Worm (Caenorhabditis elegans): Measurements from ENCODE around the gene clh-5.
A peak's percentile ranks its signal among the peaks of the same experiment; 100 is the strongest.

Gene clh-5

DNA sequence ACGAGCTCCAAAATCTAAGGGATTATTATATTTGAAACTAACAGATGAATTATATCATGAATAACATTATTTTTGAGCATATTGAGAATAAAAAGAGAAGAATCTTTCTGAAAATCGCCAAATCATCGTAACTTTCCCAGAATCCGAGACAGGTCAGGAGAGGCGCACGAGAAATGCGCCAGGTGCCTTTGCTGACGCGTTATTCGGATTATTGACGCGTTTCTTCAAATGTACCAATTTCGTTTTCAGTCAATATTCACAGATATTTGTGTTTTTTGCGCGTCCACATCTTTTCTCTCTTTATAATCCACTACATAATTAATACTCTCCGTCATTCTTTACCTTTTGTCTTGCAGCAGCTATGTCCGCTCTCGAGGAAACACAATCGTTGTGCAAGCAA lies 612 bp upstream of the clh-5 start, which contains the start of gene T24H10.1 (continued):
- TF ChIP-seq ztf-4 (tag; optimal IDR thresholded peaks at IDR 0.05) (no peak), fos-1 (tag; optimal IDR thresholded peaks at IDR 0.05) (no peak), pqm-1 (tag; optimal IDR thresholded peaks at IDR 0.05) (peak; percentile 12), nhr-77 (tag; optimal IDR thresholded peaks at IDR 0.05) (no peak), lsy-12 (tag; optimal IDR thresholded peaks at IDR 0.05) (peak; percentile 14)

DNA sequence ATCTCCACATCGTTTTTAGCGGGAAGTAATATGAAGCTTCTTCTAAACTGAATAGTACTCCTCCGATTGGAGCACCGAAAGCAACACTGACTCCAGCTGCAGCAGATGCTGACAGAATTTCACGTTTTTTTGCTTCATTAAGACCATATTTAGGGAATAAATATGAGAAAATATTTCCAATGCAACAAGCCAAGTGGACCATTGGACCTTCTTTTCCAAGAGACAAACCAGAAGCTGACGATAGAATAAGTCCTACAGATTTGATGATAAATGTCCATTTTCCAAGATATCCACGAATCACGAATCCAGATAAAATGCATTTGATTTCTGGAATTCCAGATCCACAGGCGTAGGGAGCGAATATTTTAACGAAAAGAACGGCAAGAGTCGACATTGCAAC lies 1.1 kb downstream of the clh-5 start:
- TF ChIP-seq aly-2 (tag; optimal IDR thresholded peaks at IDR 0.05) (no peak), ceh-82 (tag; optimal IDR thresholded peaks at IDR 0.05) (no peak), ama-1 (optimal IDR thresholded peaks at IDR 0.05) (no peak), fkh-2 (tag; optimal IDR thresholded peaks at IDR 0.05) (no peak), eor-1 (tag; optimal IDR thresholded peaks at IDR 0.05) (no peak), jun-1 (tag; optimal IDR thresholded peaks at IDR 0.05) (no peak), nhr-11 (tag; optimal IDR thresholded peaks at IDR 0.05) (no peak), R02D3.7 (tag; optimal IDR thresholded peaks at IDR 0.05) (no peak), ceh-28 (tag; optimal IDR thresholded peaks at IDR 0.05) (no peak), skn-1 (tag; optimal IDR thresholded peaks at IDR 0.05) (no peak), ztf-4 (tag; optimal IDR thresholded peaks at IDR 0.05) (no peak), elt-2 (tag; optimal IDR thresholded peaks at IDR 0.05) (no peak), elt-3 (tag; optimal IDR thresholded peaks at IDR 0.05) (no peak), nfya-1 (tag; optimal IDR thresholded peaks at IDR 0.05; ENCODE audit: insufficient read depth) (no peak)

DNA sequence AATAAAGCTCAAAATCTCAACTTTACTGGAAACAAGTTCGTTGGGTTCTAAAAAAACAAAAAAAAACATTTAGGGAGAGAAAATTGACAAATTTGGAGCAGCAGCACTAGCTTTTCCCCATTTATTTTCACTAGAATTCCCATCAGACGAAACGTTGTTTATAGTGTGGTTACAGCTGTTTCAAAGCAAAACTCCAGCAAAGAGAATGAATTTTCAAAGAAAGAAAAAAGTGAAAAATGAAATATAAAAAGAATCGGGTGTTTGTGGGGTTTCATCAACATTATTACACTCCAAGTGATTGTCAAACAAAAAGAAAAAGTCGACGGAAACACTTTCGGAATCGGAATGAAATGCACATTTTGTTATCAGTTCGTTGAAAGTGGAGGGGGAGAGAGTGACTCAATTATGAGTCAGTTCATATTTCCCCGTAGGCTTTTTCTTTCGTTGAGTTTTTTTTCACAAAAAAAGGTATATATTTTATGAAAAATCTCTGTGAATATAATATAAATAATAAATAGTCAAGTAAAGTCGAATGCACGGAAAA lies 4.1 kb downstream of the clh-5 start:
- no peak for TF ChIP-seq nhr-12 (tag; optimal IDR thresholded peaks at IDR 0.05)
- peak; percentile 52 for TF ChIP-seq pqm-1 (tag; optimal IDR thresholded peaks at IDR 0.05)
- TF ChIP-seq egl-27 (tag; optimal IDR thresholded peaks at IDR 0.05): no peak
- no peak for TF ChIP-seq lin-39 (tag; optimal IDR thresholded peaks at IDR 0.05)
- no peak for TF ChIP-seq nfya-1 (tag; optimal IDR thresholded peaks at IDR 0.05; ENCODE audit: insufficient read depth)
- TF ChIP-seq lin-15B (tag; optimal IDR thresholded peaks at IDR 0.05): no peak
- TF ChIP-seq elt-2 (tag; optimal IDR thresholded peaks at IDR 0.05): peak; percentile 49
- peak; percentile 27 for TF ChIP-seq pha-4 (tag; optimal IDR thresholded peaks at IDR 0.05)
- TF ChIP-seq sea-2 (GFP tag; optimal IDR thresholded peaks at IDR 0.05): no peak
- no peak for TF ChIP-seq fkh-10 (GFP tag; optimal IDR thresholded peaks at IDR 0.05)
- no peak for TF ChIP-seq egl-5 (tag; optimal IDR thresholded peaks at IDR 0.05)

DNA sequence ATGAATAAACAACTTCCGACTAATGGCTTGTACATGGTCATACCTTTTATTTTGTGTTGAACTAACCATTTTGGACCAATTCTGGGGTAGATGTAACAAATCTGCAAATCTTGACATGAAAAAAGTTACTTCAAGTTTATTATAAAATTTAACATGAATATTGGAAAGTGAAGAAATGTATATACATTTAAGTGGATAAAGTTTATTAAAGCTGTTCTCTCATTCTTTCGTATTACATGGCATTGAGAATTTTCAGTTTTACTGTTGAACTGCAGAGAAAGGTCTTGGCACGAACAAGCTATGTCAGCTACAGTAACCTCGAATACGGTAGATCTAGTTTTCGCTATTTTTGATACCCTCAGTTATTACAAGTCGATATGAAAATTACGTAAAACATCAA lies 4.8 kb downstream of the clh-5 start, which contains the start of gene C07H4.1:
TSS of gene C07H4.1 (minus strand) at position 101 of the 400 bp plus-strand sequence.
- no peak for TF ChIP-seq snpc-4 (tag; optimal IDR thresholded peaks at IDR 0.05)
- TF ChIP-seq egl-27 (tag; optimal IDR thresholded peaks at IDR 0.05): no peak
- no peak for TF ChIP-seq skn-1 (tag; optimal IDR thresholded peaks at IDR 0.05)
- no peak for TF ChIP-seq elt-3 (tag; optimal IDR thresholded peaks at IDR 0.05)
- TF ChIP-seq pqm-1 (tag; optimal IDR thresholded peaks at IDR 0.05): no peak
- TF ChIP-seq ztf-4 (tag; optimal IDR thresholded peaks at IDR 0.05): no peak
- no peak for TF ChIP-seq nhr-77 (tag; optimal IDR thresholded peaks at IDR 0.05)
- TF ChIP-seq ceh-82 (tag; optimal IDR thresholded peaks at IDR 0.05): no peak
- no peak for TF ChIP-seq nhr-43 (tag; optimal IDR thresholded peaks at IDR 0.05; ENCODE audit: poor library complexity, severe bottlenecking)
- TF ChIP-seq elt-2 (tag; optimal IDR thresholded peaks at IDR 0.05): no peak
- TF ChIP-seq lsy-12 (tag; optimal IDR thresholded peaks at IDR 0.05): no peak
- TF ChIP-seq ztf-11 (tag; optimal IDR thresholded peaks at IDR 0.05): no peak

DNA sequence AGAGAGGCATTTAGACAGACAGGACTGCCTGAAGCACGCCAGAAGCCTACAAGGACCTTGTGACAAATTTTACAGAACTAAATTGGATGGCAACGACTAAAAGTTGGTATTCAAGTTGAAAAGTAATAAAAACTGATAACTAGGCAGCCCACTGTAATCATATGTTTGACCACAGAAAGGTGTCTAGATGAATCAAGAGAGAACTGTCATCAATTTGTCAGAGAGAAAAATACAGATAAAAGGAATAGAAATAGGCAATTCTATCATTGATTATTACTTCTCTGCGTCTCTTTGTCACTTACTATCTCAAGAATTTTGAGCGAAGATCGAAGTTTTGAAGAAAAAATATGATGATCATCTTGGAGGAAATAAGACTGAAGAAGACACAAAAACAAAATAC lies 5.5 kb downstream of the clh-5 start:
- TF ChIP-seq daf-12 (tag; optimal IDR thresholded peaks at IDR 0.05): no peak
- TF ChIP-seq tbx-2 (tag; optimal IDR thresholded peaks at IDR 0.05): no peak
- TF ChIP-seq mml-1 (tag; optimal IDR thresholded peaks at IDR 0.05): no peak
- no peak for TF ChIP-seq nhr-43 (tag; optimal IDR thresholded peaks at IDR 0.05; ENCODE audit: poor library complexity, severe bottlenecking)
- no peak for TF ChIP-seq zag-1 (tag; optimal IDR thresholded peaks at IDR 0.05)
- peak; percentile 57 for TF ChIP-seq elt-2 (tag; optimal IDR thresholded peaks at IDR 0.05)
- no peak for TF ChIP-seq nhr-67 (tag; optimal IDR thresholded peaks at IDR 0.05)
- TF ChIP-seq ztf-4 (tag; optimal IDR thresholded peaks at IDR 0.05): no peak
- TF ChIP-seq pqm-1 (tag; optimal IDR thresholded peaks at IDR 0.05): peak; percentile 67
- TF ChIP-seq nhr-28 (tag; optimal IDR thresholded peaks at IDR 0.05): no peak
- no peak for TF ChIP-seq fkh-10 (GFP tag; optimal IDR thresholded peaks at IDR 0.05)
- TF ChIP-seq ceh-28 (tag; optimal IDR thresholded peaks at IDR 0.05): peak; percentile 34
- no peak for TF ChIP-seq ZK546.5 (tag; optimal IDR thresholded peaks at IDR 0.05)
